Worm (Caenorhabditis elegans): ENCODE data around the gene pmt-2.

DNA sequence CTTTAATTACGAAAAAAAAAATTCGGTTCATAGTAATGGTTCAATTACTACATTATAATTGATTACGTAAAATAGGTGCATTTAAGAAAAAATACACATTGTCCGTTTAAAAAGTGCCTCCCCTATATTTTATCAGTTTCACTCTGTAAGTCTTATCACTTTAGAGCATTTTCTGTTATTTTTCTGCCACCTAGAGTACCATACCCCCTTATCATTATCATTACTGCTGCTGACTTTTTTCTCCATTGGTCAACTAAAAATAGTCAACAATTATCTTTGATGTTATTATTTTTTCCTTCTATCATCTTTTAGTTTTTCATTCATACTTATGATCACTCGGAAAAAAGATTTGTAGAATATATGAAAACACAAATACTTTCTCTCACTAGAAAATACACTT is 29.9 kb upstream of the pmt-2 start:
- TF ChIP-seq ama-1 (optimal IDR thresholded peaks at IDR 0.05) (no peak), ama-1 (GFP tag; optimal IDR thresholded peaks at IDR 0.05) (no peak), B0035.1 (tag; optimal IDR thresholded peaks at IDR 0.05) (no peak), pha-4 (tag; optimal IDR thresholded peaks at IDR 0.05) (no peak)

All from whole organism, young adult.